Fruit fly (Drosophila melanogaster) whole organism, embryonic: ENCODE results near the gene CG3198.

Experiments used
- Asciz ChIP-seq: fragments of 200-800 bp; sonication (Bioruptor generic); optimal IDR thresholded peaks from 2 replicates; lab custom pipeline; 2017; ENCODE audit warnings: missing biosample characterization, mild to moderate bottlenecking, missing genetic modification characterization, missing genetic modification reagents
- B-H1 ChIP-seq: fragments of 200-800 bp; sonication (Bioruptor generic); IDR thresholded peaks from 3 replicates; pipeline ENCODE4 v1.3.6; 2022; ENCODE audit warnings: missing biosample characterization, missing genetic modification characterization
- CG12659 ChIP-seq: fragments of 200-800 bp; sonication (Bioruptor generic); optimal IDR thresholded peaks from 3 replicates; lab custom pipeline; 2017; ENCODE audit warnings: mild to moderate bottlenecking, missing biosample characterization, missing genetic modification reagents, missing genetic modification characterization
- CG14014 ChIP-seq: fragments of 200-800 bp; sonication (Bioruptor generic); IDR thresholded peaks from 2 replicates; pipeline ENCODE4 v1.3.6; 2022; ENCODE audit warnings: missing biosample characterization, missing genetic modification characterization
- CG14965 ChIP-seq: fragments of 200-800 bp; sonication (Bioruptor generic); optimal IDR thresholded peaks from 2 replicates; lab custom pipeline; 2016; ENCODE audit warnings: missing biosample characterization, missing genetic modification characterization, borderline replicate concordance
- CG15011 ChIP-seq: fragments of 200-800 bp; sonication (Bioruptor generic); optimal IDR thresholded peaks from 3 replicates; lab custom pipeline; 2018; ENCODE audit warnings: missing biosample characterization, mild to moderate bottlenecking, missing genetic modification characterization
- CG15696 ChIP-seq: fragments of 200-800 bp; sonication (Bioruptor generic); optimal IDR thresholded peaks from 2 replicates; lab custom pipeline; 2019; ENCODE audit warnings: missing biosample characterization, mild to moderate bottlenecking, missing genetic modification characterization, moderate library complexity
- CG17361 ChIP-seq: fragments of 200-800 bp; sonication (Bioruptor generic); IDR thresholded peaks from 3 replicates; pipeline ENCODE4 v1.3.6; 2022; ENCODE audit warnings: missing biosample characterization, missing genetic modification characterization
- CG18619 ChIP-seq: fragments of 200-800 bp; sonication (Bioruptor generic); optimal IDR thresholded peaks from 3 replicates; lab custom pipeline; 2017; ENCODE audit warnings: missing biosample characterization, mild to moderate bottlenecking, missing genetic modification characterization
- CG31365 ChIP-seq: fragments of 200-800 bp; sonication (Bioruptor generic); optimal IDR thresholded peaks from 2 replicates; lab custom pipeline; 2018; ENCODE audit warnings: missing biosample characterization, mild to moderate bottlenecking, missing genetic modification characterization
- CG3281 ChIP-seq: fragments of 200-800 bp; sonication (Bioruptor generic); optimal IDR thresholded peaks from 3 replicates; lab custom pipeline; 2017; ENCODE audit warnings: missing biosample characterization, mild to moderate bottlenecking, missing genetic modification characterization
- CG33213 ChIP-seq: fragments of 200-800 bp; sonication (Bioruptor generic); optimal IDR thresholded peaks from 3 replicates; lab custom pipeline; 2016; ENCODE audit warnings: missing biosample characterization, missing genetic modification characterization
- CG3407 ChIP-seq: fragments of 200-800 bp; sonication (Bioruptor generic); optimal IDR thresholded peaks from 2 replicates; lab custom pipeline; 2018; ENCODE audit warnings: missing biosample characterization, mild to moderate bottlenecking, missing genetic modification characterization
- CG34422 ChIP-seq: fragments of 200-800 bp; sonication (Bioruptor generic); IDR thresholded peaks from 3 replicates; pipeline ENCODE4 v1.3.6; 2022; ENCODE audit warnings: missing biosample characterization, missing genetic modification characterization
- CG4424 ChIP-seq: fragments of 200-800 bp; sonication (Bioruptor generic); optimal IDR thresholded peaks from 3 replicates; lab custom pipeline; 2016; ENCODE audit warnings: missing biosample characterization, missing genetic modification characterization
- CG6683 ChIP-seq: fragments of 200-800 bp; sonication (Bioruptor generic); optimal IDR thresholded peaks from 2 replicates; lab custom pipeline; 2017; ENCODE audit warnings: missing biosample characterization, mild to moderate bottlenecking, missing genetic modification characterization, missing genetic modification reagents
- CG6854 ChIP-seq: fragments of 200-800 bp; sonication (Bioruptor generic); optimal IDR thresholded peaks from 3 replicates; lab custom pipeline; 2017; ENCODE audit warnings: missing biosample characterization, mild to moderate bottlenecking, missing genetic modification characterization
- CG7745 ChIP-seq: fragments of 200-800 bp; sonication (Bioruptor generic); optimal IDR thresholded peaks from 2 replicates; lab custom pipeline; 2018; ENCODE audit warnings: missing biosample characterization, mild to moderate bottlenecking, missing genetic modification characterization, moderate library complexity
- CG8388 ChIP-seq: fragments of 200-800 bp; sonication (Bioruptor generic); optimal IDR thresholded peaks from 2 replicates; lab custom pipeline; 2019; ENCODE audit warnings: missing biosample characterization, mild to moderate bottlenecking, missing genetic modification characterization, moderate library complexity
- CG9876 ChIP-seq: fragments of 200-800 bp; sonication (Bioruptor generic); optimal IDR thresholded peaks from 2 replicates; lab custom pipeline; 2016; ENCODE audit warnings: missing biosample characterization, missing genetic modification characterization
- CHES-1-like ChIP-seq: fragments of 200-800 bp; sonication (Bioruptor generic); optimal IDR thresholded peaks from 2 replicates; lab custom pipeline; 2016; ENCODE audit warnings: missing biosample characterization, missing genetic modification characterization
- Doc2 ChIP-seq: fragments of 200-800 bp; sonication (Bioruptor generic); IDR thresholded peaks from 2 replicates; pipeline ENCODE4 v1.3.6; 2022; ENCODE audit warnings: missing biosample characterization, missing genetic modification characterization
- Dref ChIP-seq: fragments of 200-800 bp; sonication (Bioruptor generic); IDR thresholded peaks from 2 replicates; pipeline ENCODE4 v1.3.6; 2022; ENCODE audit warnings: missing biosample characterization, missing genetic modification characterization
- Jarid2 ChIP-seq: fragments of 200-800 bp; sonication (Bioruptor generic); optimal IDR thresholded peaks from 3 replicates; lab custom pipeline; 2017; ENCODE audit warnings: mild to moderate bottlenecking, missing biosample characterization, missing genetic modification reagents, missing genetic modification characterization
- MESR4 ChIP-seq: fragments of 200-800 bp; sonication (Bioruptor generic); optimal IDR thresholded peaks from 2 replicates; lab custom pipeline; 2018; ENCODE audit warnings: missing biosample characterization, mild to moderate bottlenecking, missing genetic modification characterization, moderate library complexity
- NC2β ChIP-seq: fragments of 200-800 bp; sonication (Bioruptor generic); optimal IDR thresholded peaks from 2 replicates; lab custom pipeline; 2016; ENCODE audit warnings: missing biosample characterization, missing genetic modification characterization
- Opbp ChIP-seq: fragments of 200-800 bp; sonication (Bioruptor generic); IDR thresholded peaks from 3 replicates; pipeline ENCODE4 v1.3.6; 2022; ENCODE audit warnings: missing biosample characterization, missing genetic modification characterization; ENCODE audit not compliant: partially characterized antibody
- ash1 ChIP-seq: fragments of 200-800 bp; sonication (Bioruptor generic); optimal IDR thresholded peaks from 2 replicates; lab custom pipeline; 2018; ENCODE audit warnings: missing biosample characterization, mild to moderate bottlenecking, missing genetic modification characterization
- bbx ChIP-seq: fragments of 200-800 bp; sonication (Bioruptor generic); IDR thresholded peaks from 2 replicates; pipeline ENCODE4 v1.3.6; 2022; ENCODE audit warnings: missing biosample characterization, missing genetic modification characterization; ENCODE audit not compliant: partially characterized antibody
- cad ChIP-seq: fragments of >200 bp; optimal IDR thresholded peaks from 2 replicates; lab custom pipeline; 2017; ENCODE audit warnings: missing biosample characterization, missing genetic modification characterization
- caup ChIP-seq: fragments of 200-800 bp; sonication (Bioruptor generic); optimal IDR thresholded peaks from 3 replicates; lab custom pipeline; 2017; ENCODE audit warnings: missing biosample characterization, mild to moderate bottlenecking, missing genetic modification characterization, moderate library complexity; ENCODE audit not compliant: severe bottlenecking
- chn ChIP-seq: fragments of 200-800 bp; sonication (Bioruptor generic); optimal IDR thresholded peaks from 2 replicates; lab custom pipeline; 2016; ENCODE audit warnings: missing biosample characterization, missing genetic modification characterization
- corto ChIP-seq: fragments of 200-800 bp; sonication (Bioruptor generic); optimal IDR thresholded peaks from 2 replicates; lab custom pipeline; 2016; ENCODE audit warnings: missing biosample characterization, mild to moderate bottlenecking, missing genetic modification characterization, moderate library complexity
- croc ChIP-seq: fragments of 200-800 bp; sonication (Bioruptor generic); conservative IDR thresholded peaks from 3 replicates; pipeline ENCODE4 v1.3.6; 2022; ENCODE audit warnings: missing biosample characterization, missing genetic modification characterization
- esg ChIP-seq: fragments of 200-800 bp; sonication (Bioruptor generic); conservative IDR thresholded peaks from 2 replicates; pipeline ENCODE4 v1.3.6; 2022; ENCODE audit warnings: missing biosample characterization, missing genetic modification characterization
- ftz-f1 ChIP-seq: fragments of 200-800 bp; sonication (Bioruptor generic); optimal IDR thresholded peaks from 2 replicates; lab custom pipeline; 2016; ENCODE audit warnings: missing biosample characterization, missing genetic modification characterization
- gcm2 ChIP-seq: fragments of 200-800 bp; sonication (Bioruptor generic); optimal IDR thresholded peaks from 2 replicates; lab custom pipeline; 2016; ENCODE audit warnings: missing biosample characterization, missing genetic modification characterization
- insv ChIP-seq, 2 experiments: fragments of 200-800 bp; sonication (Bioruptor generic); optimal IDR thresholded peaks; 3 replicates each; lab custom pipeline; 2016 to 2018; ENCODE audit warnings: missing biosample characterization in 2 of 2, missing genetic modification characterization in 2 of 2
- kni ChIP-seq: fragments of 200-800 bp; sonication (Bioruptor generic); optimal IDR thresholded peaks from 3 replicates; lab custom pipeline; 2017; ENCODE audit warnings: mild to moderate bottlenecking, missing biosample characterization, missing genetic modification reagents, missing genetic modification characterization
- nerfin-2 ChIP-seq: fragments of 200-800 bp; sonication (Bioruptor generic); IDR thresholded peaks from 2 replicates; pipeline ENCODE4 v1.3.6; 2022; ENCODE audit warnings: missing biosample characterization, missing genetic modification characterization; ENCODE audit not compliant: partially characterized antibody
- oc ChIP-seq: fragments of 200-800 bp; sonication (Bioruptor generic); optimal IDR thresholded peaks from 2 replicates; lab custom pipeline; 2018; ENCODE audit warnings: missing biosample characterization, mild to moderate bottlenecking, missing genetic modification characterization, moderate library complexity
- p53 ChIP-seq: fragments of 200-800 bp; sonication (Bioruptor generic); optimal IDR thresholded peaks from 2 replicates; lab custom pipeline; 2016; ENCODE audit warnings: missing biosample characterization, missing genetic modification characterization
- pita ChIP-seq: fragments of 200-800 bp; sonication (Bioruptor generic); optimal IDR thresholded peaks from 2 replicates; lab custom pipeline; 2017; ENCODE audit warnings: missing biosample characterization, mild to moderate bottlenecking, missing genetic modification characterization
- pros ChIP-seq: fragments of 200-800 bp; sonication (Bioruptor generic); optimal IDR thresholded peaks from 3 replicates; lab custom pipeline; 2019; ENCODE audit warnings: missing biosample characterization, mild to moderate bottlenecking, missing genetic modification characterization, moderate library complexity
- ro ChIP-seq: fragments of 200-800 bp; sonication (Bioruptor generic); IDR thresholded peaks from 2 replicates; pipeline ENCODE4 v1.3.6; 2022; ENCODE audit warnings: missing biosample characterization, missing genetic modification characterization
- stc ChIP-seq: fragments of 200-800 bp; sonication (Bioruptor generic); IDR thresholded peaks from 2 replicates; pipeline ENCODE4 v1.3.6; 2022; ENCODE audit warnings: missing biosample characterization, missing genetic modification characterization
- tgo ChIP-seq: fragments of 200-800 bp; sonication (Bioruptor generic); IDR thresholded peaks from 3 replicates; pipeline ENCODE4 v1.3.6; 2022; ENCODE audit warnings: missing biosample characterization, missing genetic modification characterization
- vnd ChIP-seq: fragments of 200-800 bp; sonication (Bioruptor generic); IDR thresholded peaks from 3 replicates; pipeline ENCODE4 v1.3.6; 2022; ENCODE audit warnings: missing biosample characterization, missing genetic modification characterization; ENCODE audit not compliant: partially characterized antibody

Gene CG3198

dm6 chrX:6654198-6654831 lies 19.5 kb downstream of the CG3198 start, which contains the start of the genes CG3226 and Cdc7 (continued):
- TF ChIP-seq vnd (GFP tag; lab: Robert Waterston, UW): peak; percentile 58; the same call in 2 of the 3 replicates
- peak; percentile 81 for TF ChIP-seq CG17361 (GFP tag; lab: Robert Waterston, UW)
- TF ChIP-seq CG3407 (GFP tag; lab: Kevin White, UChicago): peak; percentile 59
- TF ChIP-seq cad: no peak
- TF ChIP-seq NC2β: peak; percentile 85
- peak; percentile 46; the same call in 1 of the 2 replicates for TF ChIP-seq CG14014 (GFP tag; lab: Robert Waterston, UW)
- peak; percentile 94 for TF ChIP-seq CG12659
- TF ChIP-seq CG18619 (GFP tag; lab: Kevin White, UChicago): peak; percentile 77
- TF ChIP-seq corto (GFP tag; lab: Kevin White, UChicago): no peak
- TF ChIP-seq CG15696 (tag; lab: Kevin White, UChicago): peak; percentile 10
- TF ChIP-seq B-H1 (GFP tag; lab: Robert Waterston, UW): peak; percentile 33; the same call in 1 of the 3 replicates
- peak; percentile 88 for TF ChIP-seq CG3281 (GFP tag; lab: Kevin White, UChicago)
- TF ChIP-seq caup (GFP tag; lab: Kevin White, UChicago): peak; percentile 91
- no peak for TF ChIP-seq CG14965 (GFP tag; lab: Kevin White, UChicago)
- peak; percentile 69 for TF ChIP-seq Jarid2
- peak; percentile 45 for TF ChIP-seq CG31365
- peak; percentile 10 for TF ChIP-seq gcm2 (GFP tag; lab: Kevin White, UChicago)
- TF ChIP-seq p53 (GFP tag; lab: Kevin White, UChicago): peak; percentile 21
- TF ChIP-seq chn (GFP tag; lab: Kevin White, UChicago): no peak
- TF ChIP-seq CG33213 (GFP tag; lab: Kevin White, UChicago): peak; percentile 63
- no peak for TF ChIP-seq ftz-f1
- TF ChIP-seq Doc2 (GFP tag; lab: Robert Waterston, UW): no peak
- TF ChIP-seq CG34422 (GFP tag; lab: Robert Waterston, UW): peak; percentile 67; the same call in 1 of the 3 replicates
- TF ChIP-seq kni: peak; percentile 86
- peak; percentile 14 for TF ChIP-seq CG7745 (tag; lab: Kevin White, UChicago)
- TF ChIP-seq oc (tag; lab: Kevin White, UChicago): peak; percentile 41
- no peak for TF ChIP-seq pita
- TF ChIP-seq CG9876 (GFP tag; lab: Kevin White, UChicago): peak; percentile 49
- TF ChIP-seq CG8388 (GFP tag; lab: Kevin White, UChicago): peak; percentile 61
- TF ChIP-seq croc (GFP tag; lab: Robert Waterston, UW): peak; percentile 44; the same call in 2 of the 3 replicates
- peak; percentile 23; the same call in 1 of the 2 replicates for TF ChIP-seq esg (GFP tag; lab: Robert Waterston, UW)
- TF ChIP-seq bbx (GFP tag; lab: Robert Waterston, UW): peak; percentile 85
- no peak for TF ChIP-seq ro (GFP tag; lab: Robert Waterston, UW)
- peak; percentile 75 for TF ChIP-seq CG6854 (GFP tag; lab: Kevin White, UChicago)
- peak; percentile 54 for TF ChIP-seq CHES-1-like (GFP tag; lab: Kevin White, UChicago)
- peak; percentile 65 for TF ChIP-seq Asciz (GFP tag; lab: Kevin White, UChicago)
- peak; percentile 49; the same call in 1 of the 2 replicates for TF ChIP-seq nerfin-2 (GFP tag; lab: Robert Waterston, UW)
- peak; percentile 80 for TF ChIP-seq Dref (GFP tag; lab: Robert Waterston, UW)
- TF ChIP-seq CG4424: peak; percentile 72
- peak in 1 of 2 experiments; percentile 66 for TF ChIP-seq insv (GFP tag; optimal IDR thresholded peaks at IDR 0.05; lab: Kevin White, UChicago)
- peak; percentile 59 for TF ChIP-seq CG6683 (GFP tag; lab: Kevin White, UChicago)
- TF ChIP-seq stc: peak; percentile 65; the same call in 1 of the 2 replicates
- peak; percentile 83 for TF ChIP-seq Opbp (GFP tag; lab: Robert Waterston, UW)
- TF ChIP-seq MESR4: peak; percentile 73
- TF ChIP-seq CG15011: peak; percentile 62
- TF ChIP-seq tgo (GFP tag; lab: Robert Waterston, UW): peak; percentile 41; the same call in 2 of the 3 replicates
- peak; percentile 66 for TF ChIP-seq ash1 (GFP tag; lab: Kevin White, UChicago)
- TF ChIP-seq pros (GFP tag; lab: Kevin White, UChicago): no peak
